Fruit fly (Drosophila melanogaster) Kc167 (cell line): ENCODE results near the gene Hip14.

Experiments used
- Myc ChIP-seq: fragments of >200 bp; optimal IDR thresholded peaks from 2 replicates; lab custom pipeline; 2017; ENCODE audit warnings: missing external identifiers
- Sin3A ChIP-seq: fragments of >200 bp; optimal IDR thresholded peaks from 2 replicates; lab custom pipeline; 2018; ENCODE audit warnings: missing external identifiers
- h ChIP-seq: fragments of >200 bp; optimal IDR thresholded peaks from 3 replicates; lab custom pipeline; 2018; ENCODE audit warnings: missing external identifiers
- insv ChIP-seq: fragments of >200 bp; optimal IDR thresholded peaks from 3 replicates; lab custom pipeline; 2018; ENCODE audit warnings: missing external identifiers
- psq ChIP-seq: fragments of >200 bp; optimal IDR thresholded peaks from 2 replicates; lab custom pipeline; 2017; ENCODE audit warnings: missing external identifiers
- ttk ChIP-seq: sonication (Bioruptor generic); optimal IDR thresholded peaks from 2 replicates; lab custom pipeline; 2017; ENCODE audit warnings: missing external identifiers

dm6 chr3L:15968686-15969085 lies 19.4 kb upstream of the Hip14 start:
- no peak for TF ChIP-seq Sin3A (lab: Kevin White, UChicago)
- no peak for TF ChIP-seq ttk
- no peak for TF ChIP-seq Myc (lab: Kevin White, UChicago)
- TF ChIP-seq psq (lab: Kevin White, UChicago): no peak
- no peak for TF ChIP-seq insv (lab: Kevin White, UChicago)
- TF ChIP-seq h (lab: Kevin White, UChicago): no peak
